Fruit fly (Drosophila melanogaster) whole organism, pupa: ENCODE data around the gene CG10621.

Experiments used
- CG10348 ChIP-seq: fragments of 200-800 bp; sonication (Bioruptor generic); IDR thresholded peaks from 2 replicates; pipeline ENCODE4 v1.3.6; 2022; ENCODE audit warnings: missing biosample characterization, missing genetic modification characterization
- CG12605 ChIP-seq: fragments of 200-800 bp; sonication (Bioruptor generic); IDR thresholded peaks from 2 replicates; pipeline ENCODE4 v1.3.6; 2022; ENCODE audit warnings: missing biosample characterization, missing genetic modification characterization
- CG13204 ChIP-seq: fragments of 200-800 bp; sonication (Bioruptor generic); optimal IDR thresholded peaks from 2 replicates; lab custom pipeline; 2018; ENCODE audit warnings: missing biosample characterization, mild to moderate bottlenecking, missing genetic modification characterization, moderate library complexity
- CG14655 ChIP-seq: fragments of 200-800 bp; sonication (Bioruptor generic); optimal IDR thresholded peaks from 3 replicates; lab custom pipeline; 2017; ENCODE audit warnings: mild to moderate bottlenecking, missing biosample characterization, missing genetic modification reagents, missing genetic modification characterization
- CG15710 ChIP-seq: fragments of 200-800 bp; sonication (Bioruptor generic); optimal IDR thresholded peaks from 2 replicates; lab custom pipeline; 2018; ENCODE audit warnings: missing biosample characterization, mild to moderate bottlenecking, missing genetic modification characterization, moderate library complexity
- CG17806 ChIP-seq: fragments of 200-800 bp; sonication (Bioruptor generic); optimal IDR thresholded peaks from 2 replicates; lab custom pipeline; 2018; ENCODE audit warnings: missing biosample characterization, mild to moderate bottlenecking, missing genetic modification characterization, moderate library complexity
- CG32121 ChIP-seq: fragments of 200-800 bp; sonication (Bioruptor generic); IDR thresholded peaks from 2 replicates; pipeline ENCODE4 v1.3.6; 2022; ENCODE audit warnings: missing biosample characterization, missing genetic modification characterization
- CG34367 ChIP-seq: fragments of 200-800 bp; sonication (Bioruptor generic); optimal IDR thresholded peaks from 2 replicates; lab custom pipeline; 2018; ENCODE audit warnings: missing biosample characterization, mild to moderate bottlenecking, missing genetic modification characterization
- CG4496 ChIP-seq: fragments of 200-800 bp; sonication (Bioruptor generic); IDR thresholded peaks from 3 replicates; pipeline ENCODE4 v1.3.6; 2022; ENCODE audit warnings: missing biosample characterization, missing genetic modification characterization
- CG8159 ChIP-seq: fragments of 200-800 bp; sonication (Bioruptor generic); optimal IDR thresholded peaks from 3 replicates; lab custom pipeline; 2018; ENCODE audit warnings: missing biosample characterization, mild to moderate bottlenecking, missing genetic modification characterization, moderate library complexity
- CG8301 ChIP-seq: fragments of 200-800 bp; sonication (Bioruptor generic); optimal IDR thresholded peaks from 2 replicates; lab custom pipeline; 2018; ENCODE audit warnings: missing biosample characterization, mild to moderate bottlenecking, missing genetic modification characterization
- CG9948 ChIP-seq: fragments of 200-800 bp; sonication (Bioruptor generic); optimal IDR thresholded peaks from 2 replicates; lab custom pipeline; 2018; ENCODE audit warnings: missing biosample characterization, mild to moderate bottlenecking, missing genetic modification characterization, moderate library complexity
- D1 ChIP-seq: fragments of 200-800 bp; sonication (Bioruptor generic); optimal IDR thresholded peaks from 2 replicates; lab custom pipeline; 2018; ENCODE audit warnings: missing biosample characterization, mild to moderate bottlenecking, missing genetic modification characterization, moderate library complexity
- EcR ChIP-seq: fragments of 200-800 bp; sonication (Bioruptor generic); optimal IDR thresholded peaks from 3 replicates; lab custom pipeline; 2019; ENCODE audit warnings: missing biosample characterization, missing genetic modification characterization, mild to moderate bottlenecking, moderate library complexity, missing genetic modification reagents
- Ets98B ChIP-seq: fragments of 200-800 bp; sonication (Bioruptor generic); IDR thresholded peaks from 2 replicates; pipeline ENCODE4 v1.3.6; 2022; ENCODE audit warnings: missing biosample characterization, missing genetic modification characterization
- Pif1A ChIP-seq: fragments of 200-800 bp; sonication (Bioruptor generic); optimal IDR thresholded peaks from 3 replicates; lab custom pipeline; 2016; ENCODE audit warnings: missing biosample characterization, missing genetic modification characterization
- Pif1B ChIP-seq: fragments of 200-800 bp; sonication (Bioruptor generic); optimal IDR thresholded peaks from 3 replicates; lab custom pipeline; 2016; ENCODE audit warnings: missing biosample characterization, missing genetic modification characterization
- Snoo ChIP-seq: fragments of 200-800 bp; sonication (Bioruptor generic); optimal IDR thresholded peaks from 3 replicates; lab custom pipeline; 2017; ENCODE audit warnings: missing biosample characterization, mild to moderate bottlenecking, missing genetic modification characterization, inconsistent platforms
- fd96Ca ChIP-seq: fragments of 200-800 bp; sonication (Bioruptor generic); IDR thresholded peaks from 3 replicates; pipeline ENCODE4 v1.3.6; 2022; ENCODE audit warnings: missing biosample characterization, missing genetic modification characterization
- gl ChIP-seq: fragments of 200-800 bp; sonication (Bioruptor generic); optimal IDR thresholded peaks from 2 replicates; lab custom pipeline; 2018; ENCODE audit warnings: missing biosample characterization, mild to moderate bottlenecking, missing genetic modification characterization
- rn ChIP-seq: fragments of 200-800 bp; sonication (Bioruptor generic); IDR thresholded peaks from 2 replicates; pipeline ENCODE4 v1.3.6; 2022; ENCODE audit warnings: missing biosample characterization, missing genetic modification characterization

CG10621 gene

dm6 chr2L:18985201-18986124 is 31.2 kb upstream of the CG10621 start:
- TF ChIP-seq rn (GFP tag; lab: Robert Waterston, UW) (no peak), CG8159 (tag; lab: Kevin White, UChicago) (peak; percentile 9), CG17806 (no peak), CG15710 (tag; lab: Kevin White, UChicago) (peak; percentile 12), Pif1A (GFP tag; lab: Kevin White, UChicago) (peak; percentile 6), CG8301 (peak; percentile 9), Pif1B (GFP tag; lab: Kevin White, UChicago) (no peak), CG14655 (GFP tag; lab: Kevin White, UChicago) (peak; percentile 36)

dm6 chr2L:18984158-18984557 is 29.9 kb upstream of the CG10621 start:
- TF ChIP-seq CG15710 (tag; lab: Kevin White, UChicago) = no peak
- no peak for TF ChIP-seq EcR (GFP tag; lab: Kevin White, UChicago)
- no peak for TF ChIP-seq CG13204 (GFP tag; lab: Kevin White, UChicago)
- TF ChIP-seq CG10348 = no peak
- no peak for TF ChIP-seq CG17806
- no peak for TF ChIP-seq Ets98B (GFP tag; lab: Robert Waterston, UW)
- no peak for TF ChIP-seq CG4496 (GFP tag; lab: Robert Waterston, UW)
- TF ChIP-seq CG32121 = no peak

dm6 chr2L:18982826-18983758 is 28.9 kb upstream of the CG10621 start:
- no peak for TF ChIP-seq CG32121
- peak; percentile 21 for TF ChIP-seq CG15710 (tag; lab: Kevin White, UChicago)
- TF ChIP-seq CG12605 (GFP tag; lab: Robert Waterston, UW) = no peak
- peak; percentile 34 for TF ChIP-seq CG8159 (tag; lab: Kevin White, UChicago)
- peak; percentile 85 for TF ChIP-seq EcR (GFP tag; lab: Kevin White, UChicago)
- TF ChIP-seq, all 21 proteins: peak for 3

DNA sequence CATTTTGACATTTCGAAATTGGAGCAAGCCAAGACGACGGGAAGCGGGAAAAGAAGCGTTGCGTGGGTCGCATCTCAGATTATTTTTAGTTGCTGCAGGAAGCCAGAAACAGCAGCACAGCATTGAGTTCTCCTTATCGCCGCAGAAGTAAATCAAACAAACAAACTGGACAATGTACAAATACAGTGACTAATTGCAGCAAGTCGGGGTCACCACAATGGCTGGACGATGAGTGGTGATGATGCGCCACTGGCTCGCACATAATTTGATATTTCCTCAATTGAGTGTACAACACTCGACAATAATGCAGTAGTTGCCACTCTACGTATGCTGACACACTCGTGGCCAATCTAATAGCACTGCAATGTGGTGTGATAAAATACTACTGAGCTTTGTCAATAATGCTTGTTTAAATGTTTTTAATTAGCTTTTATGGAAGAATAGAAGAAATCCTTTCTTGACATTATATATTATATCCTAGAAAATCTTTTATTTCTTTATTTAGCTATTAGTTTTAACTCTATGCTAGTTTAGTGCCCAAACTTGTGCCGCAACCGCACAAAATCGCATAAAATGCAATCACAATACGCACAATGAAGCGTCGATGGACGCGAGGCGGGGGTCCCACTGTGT is 27.8 kb upstream of the CG10621 start:
- no peak for TF ChIP-seq Snoo (tag; lab: Kevin White, UChicago)
- TF ChIP-seq gl = no peak
- peak; percentile 64; the same call in 1 of the 2 replicates for TF ChIP-seq CG12605 (GFP tag; lab: Robert Waterston, UW)
- TF ChIP-seq D1 = no peak
- TF ChIP-seq CG10348 = 0 out of 2 replicates have a peak, but pooled peaks have one; percentile 20
- TF ChIP-seq CG13204 (GFP tag; lab: Kevin White, UChicago) = peak; percentile 27
- TF ChIP-seq fd96Ca (GFP tag; lab: Robert Waterston, UW) = peak; percentile 74
- TF ChIP-seq CG8159 (tag; lab: Kevin White, UChicago) = peak; percentile 77
- TF ChIP-seq EcR (GFP tag; lab: Kevin White, UChicago) = peak; percentile 33
- TF ChIP-seq Ets98B (GFP tag; lab: Robert Waterston, UW) = peak; percentile 84
- TF ChIP-seq rn (GFP tag; lab: Robert Waterston, UW) = peak; percentile 58; the same call in 1 of the 2 replicates
- TF ChIP-seq CG34367 (tag; lab: Kevin White, UChicago) = peak; percentile 65
- TF ChIP-seq CG17806 = peak; percentile 77
- TF ChIP-seq CG4496 (GFP tag; lab: Robert Waterston, UW) = peak; percentile 87
- TF ChIP-seq Pif1B (GFP tag; lab: Kevin White, UChicago) = peak; percentile 70
- peak; percentile 79 for TF ChIP-seq CG8301
- TF ChIP-seq Pif1A (GFP tag; lab: Kevin White, UChicago) = peak; percentile 75
- peak; percentile 74 for TF ChIP-seq CG15710 (tag; lab: Kevin White, UChicago)
- TF ChIP-seq CG32121 = peak; percentile 89
- TF ChIP-seq CG14655 (GFP tag; lab: Kevin White, UChicago) = peak; percentile 80
- peak; percentile 77 for TF ChIP-seq CG9948 (tag; lab: Kevin White, UChicago)
- TF ChIP-seq, all 21 proteins: peak for 18

DNA sequence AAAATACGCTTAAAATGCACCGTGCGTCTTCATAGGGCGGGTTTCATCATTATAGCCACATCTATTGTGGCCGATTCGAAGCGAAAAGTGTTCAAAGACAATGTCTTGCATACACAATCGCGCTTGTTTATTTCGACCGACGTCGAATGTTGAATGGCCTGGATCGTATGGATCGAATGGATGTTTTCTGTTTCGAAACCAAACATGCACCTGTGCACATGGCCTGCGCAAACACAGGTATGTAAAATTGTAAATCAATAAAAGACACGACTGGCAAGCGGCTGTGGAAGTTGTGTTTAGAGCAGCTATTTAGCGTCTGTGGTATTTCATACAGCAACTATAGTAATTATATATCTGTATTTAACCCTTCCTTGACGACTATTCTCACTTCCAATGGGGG is 27.3 kb upstream of the CG10621 start:
- TF ChIP-seq CG12605 (GFP tag; lab: Robert Waterston, UW) = no peak
- TF ChIP-seq fd96Ca (GFP tag; lab: Robert Waterston, UW) = no peak
- no peak for TF ChIP-seq CG4496 (GFP tag; lab: Robert Waterston, UW)
- TF ChIP-seq Ets98B (GFP tag; lab: Robert Waterston, UW) = no peak
- no peak for TF ChIP-seq rn (GFP tag; lab: Robert Waterston, UW)
- no peak for TF ChIP-seq CG14655 (GFP tag; lab: Kevin White, UChicago)
- no peak for TF ChIP-seq CG8159 (tag; lab: Kevin White, UChicago)
